Fruit fly (Drosophila melanogaster) whole organism, embryonic: ENCODE results near the gene Spn88Eb.

Source experiments
- Abd-B ChIP-seq: fragments of 200-800 bp; sonication (Bioruptor generic); optimal IDR thresholded peaks from 2 replicates; lab custom pipeline; 2018; ENCODE audit warnings: missing biosample characterization, mild to moderate bottlenecking, missing genetic modification characterization, moderate library complexity
- Bgb ChIP-seq: fragments of 200-800 bp; sonication (Bioruptor generic); IDR thresholded peaks from 2 replicates; pipeline ENCODE4 v1.3.6; 2022; ENCODE audit warnings: missing biosample characterization, missing genetic modification characterization; ENCODE audit not compliant: partially characterized antibody
- CG10209 ChIP-seq: fragments of 200-800 bp; sonication (Bioruptor generic); optimal IDR thresholded peaks from 3 replicates; lab custom pipeline; 2017; ENCODE audit warnings: missing biosample characterization, mild to moderate bottlenecking, missing genetic modification characterization, missing genetic modification reagents
- CG10654 ChIP-seq: fragments of 200-800 bp; sonication (Bioruptor generic); optimal IDR thresholded peaks from 2 replicates; lab custom pipeline; 2016; ENCODE audit warnings: missing biosample characterization, missing genetic modification characterization
- CG13287 ChIP-seq: fragments of 200-800 bp; sonication (Bioruptor generic); IDR thresholded peaks from 2 replicates; pipeline ENCODE4 v1.3.6; 2022; ENCODE audit warnings: missing biosample characterization, missing genetic modification characterization; ENCODE audit not compliant: partially characterized antibody
- CG13894 ChIP-seq: fragments of 200-800 bp; sonication (Bioruptor generic); optimal IDR thresholded peaks from 3 replicates; lab custom pipeline; 2018; ENCODE audit warnings: missing biosample characterization, mild to moderate bottlenecking, missing genetic modification characterization, moderate library complexity
- CG14441 ChIP-seq: fragments of 200-800 bp; sonication (Bioruptor generic); IDR thresholded peaks from 2 replicates; pipeline ENCODE4 v1.3.6; 2022; ENCODE audit warnings: missing biosample characterization, missing genetic modification characterization
- CG1603 ChIP-seq: fragments of 200-800 bp; sonication (Bioruptor generic); optimal IDR thresholded peaks from 2 replicates; lab custom pipeline; 2019; ENCODE audit warnings: missing biosample characterization, mild to moderate bottlenecking, missing genetic modification characterization, moderate library complexity
- CG16813 ChIP-seq: fragments of 200-800 bp; sonication (Bioruptor generic); IDR thresholded peaks from 3 replicates; pipeline ENCODE4 v1.3.6; 2022; ENCODE audit warnings: missing biosample characterization, missing genetic modification characterization; ENCODE audit not compliant: partially characterized antibody
- CG17385 ChIP-seq: fragments of 200-800 bp; sonication (Bioruptor generic); optimal IDR thresholded peaks from 3 replicates; lab custom pipeline; 2018; ENCODE audit warnings: missing biosample characterization, mild to moderate bottlenecking, missing genetic modification characterization
- CG17802 ChIP-seq: fragments of 200-800 bp; sonication (Bioruptor generic); optimal IDR thresholded peaks from 2 replicates; lab custom pipeline; 2018; ENCODE audit warnings: missing biosample characterization, mild to moderate bottlenecking, missing genetic modification characterization, moderate library complexity
- CG18619 ChIP-seq: fragments of 200-800 bp; sonication (Bioruptor generic); optimal IDR thresholded peaks from 3 replicates; lab custom pipeline; 2017; ENCODE audit warnings: missing biosample characterization, mild to moderate bottlenecking, missing genetic modification characterization
- CG30403 ChIP-seq: fragments of 200-800 bp; sonication (Bioruptor generic); optimal IDR thresholded peaks from 3 replicates; lab custom pipeline; 2016; ENCODE audit warnings: missing biosample characterization, missing genetic modification characterization
- CG3726 ChIP-seq: fragments of 200-800 bp; sonication (Bioruptor generic); IDR thresholded peaks from 3 replicates; pipeline ENCODE4, ENCODE4 v1.3.6; 2022; ENCODE audit warnings: missing biosample characterization, missing genetic modification characterization
- CG4328 ChIP-seq: fragments of 200-800 bp; sonication (Bioruptor generic); optimal IDR thresholded peaks from 3 replicates; lab custom pipeline; 2017; ENCODE audit warnings: missing biosample characterization, missing genetic modification reagents, missing genetic modification characterization
- CG4730 ChIP-seq: fragments of 200-800 bp; sonication (Bioruptor generic); IDR thresholded peaks from 2 replicates; pipeline ENCODE4 v1.3.6; 2022; ENCODE audit warnings: missing biosample characterization, missing genetic modification characterization
- CG4854 ChIP-seq: fragments of 200-800 bp; sonication (Bioruptor generic); optimal IDR thresholded peaks from 2 replicates; lab custom pipeline; 2016; ENCODE audit warnings: missing biosample characterization, missing genetic modification characterization, inconsistent platforms
- CG6272 ChIP-seq: fragments of 200-800 bp; sonication (Bioruptor generic); IDR thresholded peaks from 2 replicates; pipeline ENCODE4 v1.3.6; 2022; ENCODE audit warnings: missing biosample characterization, missing genetic modification characterization
- CG6813 ChIP-seq: fragments of 200-800 bp; sonication (Bioruptor generic); optimal IDR thresholded peaks from 2 replicates; lab custom pipeline; 2017; ENCODE audit warnings: missing biosample characterization, missing genetic modification characterization, mild to moderate bottlenecking, moderate library complexity, missing genetic modification reagents
- CG7987 ChIP-seq: fragments of 200-800 bp; sonication (Bioruptor generic); optimal IDR thresholded peaks from 2 replicates; lab custom pipeline; 2018; ENCODE audit warnings: missing biosample characterization, mild to moderate bottlenecking, missing genetic modification characterization, moderate library complexity
- CG8290 ChIP-seq, 3 experiments: fragments of 200-800 bp; sonication (Bioruptor generic); optimal IDR thresholded peaks; 2 replicates each; lab custom pipeline; 2016 to 2019; ENCODE audit warnings: missing biosample characterization in 3 of 3, missing genetic modification characterization in 3 of 3, mild to moderate bottlenecking in 2 of 3, moderate library complexity in 1 of 3
- CG8924 ChIP-seq: fragments of 200-800 bp; optimal IDR thresholded peaks from 3 replicates; lab custom pipeline; 2019; ENCODE audit warnings: missing biosample characterization, mild to moderate bottlenecking, missing genetic modification characterization, moderate library complexity
- HmgZ ChIP-seq: fragments of 200-800 bp; sonication (Bioruptor generic); optimal IDR thresholded peaks from 2 replicates; lab custom pipeline; 2018; ENCODE audit warnings: missing biosample characterization, mild to moderate bottlenecking, missing genetic modification characterization
- Hmr ChIP-seq: fragments of 200-800 bp; sonication (Bioruptor generic); optimal IDR thresholded peaks from 3 replicates; lab custom pipeline; 2017; ENCODE audit warnings: mild to moderate bottlenecking, missing biosample characterization, missing genetic modification reagents, missing genetic modification characterization
- MTF-1 ChIP-seq: fragments of 200-800 bp; sonication (Bioruptor generic); optimal IDR thresholded peaks from 2 replicates; lab custom pipeline; 2018; ENCODE audit warnings: missing biosample characterization, mild to moderate bottlenecking, missing genetic modification characterization, borderline replicate concordance
- Mad ChIP-seq: fragments of 200-800 bp; sonication (Bioruptor generic); optimal IDR thresholded peaks from 2 replicates; lab custom pipeline; 2016; ENCODE audit warnings: missing biosample characterization, missing genetic modification characterization
- NC2α ChIP-seq: fragments of 200-800 bp; sonication (Bioruptor generic); optimal IDR thresholded peaks from 2 replicates; lab custom pipeline; 2016; ENCODE audit warnings: missing biosample characterization, missing genetic modification characterization
- bsh ChIP-seq, 2 experiments: fragments of 200-800 bp; sonication (Bioruptor generic); optimal IDR thresholded peaks; 2 replicates each; lab custom pipeline; 2017 to 2018; ENCODE audit warnings: mild to moderate bottlenecking in 2 of 2, missing biosample characterization in 2 of 2, missing genetic modification characterization in 2 of 2, moderate library complexity in 1 of 2
- cato ChIP-seq: fragments of 200-800 bp; sonication (Bioruptor generic); optimal IDR thresholded peaks from 2 replicates; lab custom pipeline; 2016; ENCODE audit warnings: missing biosample characterization, missing genetic modification characterization, borderline replicate concordance
- chm ChIP-seq: fragments of 200-800 bp; sonication (Bioruptor generic); IDR thresholded peaks from 2 replicates; pipeline ENCODE4 v1.3.6; 2022; ENCODE audit warnings: missing biosample characterization, missing genetic modification characterization
- ci ChIP-seq: fragments of 200-800 bp; sonication (Bioruptor generic); IDR thresholded peaks from 3 replicates; pipeline ENCODE4 v1.3.6; 2022; ENCODE audit warnings: missing biosample characterization, missing genetic modification characterization
- corto ChIP-seq: fragments of 200-800 bp; sonication (Bioruptor generic); optimal IDR thresholded peaks from 2 replicates; lab custom pipeline; 2016; ENCODE audit warnings: missing biosample characterization, mild to moderate bottlenecking, missing genetic modification characterization, moderate library complexity
- danr ChIP-seq: fragments of 200-800 bp; sonication (Bioruptor generic); IDR thresholded peaks from 2 replicates; pipeline ENCODE4 v1.3.6; 2022; ENCODE audit warnings: missing biosample characterization, missing genetic modification characterization
- dati ChIP-seq: fragments of 200-800 bp; sonication (Bioruptor generic); IDR thresholded peaks from 2 replicates; pipeline ENCODE4 v1.3.6; 2022; ENCODE audit warnings: missing biosample characterization, missing genetic modification characterization
- dmrt11E ChIP-seq: fragments of 200-800 bp; sonication (Bioruptor generic); optimal IDR thresholded peaks from 3 replicates; lab custom pipeline; 2018; ENCODE audit warnings: missing biosample characterization, mild to moderate bottlenecking, missing genetic modification characterization, moderate library complexity
- ems ChIP-seq: fragments of 200-800 bp; sonication (Bioruptor generic); optimal IDR thresholded peaks from 3 replicates; lab custom pipeline; 2016; ENCODE audit warnings: missing biosample characterization, missing genetic modification characterization
- eve ChIP-seq, 2 experiments: fragments of >200 bp; optimal IDR thresholded peaks; 2 replicates each; lab custom pipeline; 2017; ENCODE audit warnings: missing biosample characterization in 2 of 2, missing genetic modification characterization in 2 of 2
- fd3F ChIP-seq: fragments of 200-800 bp; sonication (Bioruptor generic); optimal IDR thresholded peaks from 2 replicates; lab custom pipeline; 2018; ENCODE audit warnings: missing biosample characterization, mild to moderate bottlenecking, missing genetic modification characterization, moderate library complexity
- grau ChIP-seq: fragments of 200-800 bp; optimal IDR thresholded peaks from 3 replicates; lab custom pipeline; 2019; ENCODE audit warnings: missing biosample characterization, mild to moderate bottlenecking, missing genetic modification characterization, moderate library complexity
- mirr ChIP-seq: fragments of 200-800 bp; sonication (Bioruptor generic); optimal IDR thresholded peaks from 3 replicates; lab custom pipeline; 2018; ENCODE audit warnings: missing biosample characterization, mild to moderate bottlenecking, missing genetic modification characterization
- otp ChIP-seq: fragments of 200-800 bp; sonication (Bioruptor generic); IDR thresholded peaks from 3 replicates; pipeline ENCODE4, ENCODE4 v1.3.6; 2022; ENCODE audit warnings: missing biosample characterization, missing genetic modification characterization
- pum ChIP-seq: fragments of 200-800 bp; sonication (Bioruptor generic); optimal IDR thresholded peaks from 2 replicates; lab custom pipeline; 2016; ENCODE audit warnings: missing biosample characterization, missing genetic modification characterization
- rib ChIP-seq: fragments of 200-800 bp; sonication (Bioruptor generic); IDR thresholded peaks from 2 replicates; pipeline ENCODE4 v1.3.6; 2022; ENCODE audit warnings: missing biosample characterization, missing genetic modification characterization
- sc ChIP-seq, 3 experiments: fragments of >200 bp in 2 of 3; fragments of 200-800 bp in 1 of 3; sonication (Bioruptor generic) in 1 of 3; optimal IDR thresholded peaks; 2 replicates in 2 of 3; 3 replicates in 1 of 3; lab custom pipeline; 2017; ENCODE audit warnings: mild to moderate bottlenecking in 1 of 3, missing biosample characterization in 1 of 3, missing genetic modification characterization in 1 of 3, missing genetic modification reagents in 1 of 3
- slou ChIP-seq: fragments of 200-800 bp; sonication (Bioruptor generic); optimal IDR thresholded peaks from 3 replicates; lab custom pipeline; 2016; ENCODE audit warnings: missing biosample characterization, missing genetic modification characterization
- ttk ChIP-seq: fragments of 200-800 bp; sonication (Bioruptor generic); IDR thresholded peaks from 2 replicates; pipeline ENCODE4 v2.1.2; 2022; ENCODE audit warnings: missing biosample characterization, missing genetic modification characterization

The Spn88Eb gene

dm6 chr3R:15196134-15197034 lies 12.2 kb downstream of the Spn88Eb start, which contains the start of the genes Kpc1 and CG42542 (continued):
- peak; percentile 60 for TF ChIP-seq MTF-1 (GFP tag; lab: Kevin White, UChicago)
- TF ChIP-seq Abd-B (GFP tag; lab: Kevin White, UChicago) = no peak
- peak; percentile 23 for TF ChIP-seq CG17385 (GFP tag; lab: Kevin White, UChicago)
- peak; percentile 89 for TF ChIP-seq CG30403 (GFP tag; lab: Kevin White, UChicago)
- peak; percentile 54 for TF ChIP-seq CG7987
- peak; percentile 82 for TF ChIP-seq Hmr (GFP tag; lab: Kevin White, UChicago)
- no peak for TF ChIP-seq eve (GFP tag; optimal IDR thresholded peaks at IDR 0.05; lab: Kevin White, UChicago)
- no peak for TF ChIP-seq CG13894 (tag; lab: Kevin White, UChicago)
- TF ChIP-seq otp (GFP tag; lab: Robert Waterston, UW) = peak; percentile 67; the same call in 1 of the 3 replicates
- TF ChIP-seq CG10654 (GFP tag; lab: Kevin White, UChicago) = peak; percentile 70
- peak; percentile 93 for TF ChIP-seq CG13287 (GFP tag; lab: Robert Waterston, UW)
- peak; percentile 44 for TF ChIP-seq CG8924
- TF ChIP-seq CG18619 = peak; percentile 60
- TF ChIP-seq fd3F (GFP tag; lab: Kevin White, UChicago) = peak; percentile 29
- TF ChIP-seq bsh (GFP tag; optimal IDR thresholded peaks at IDR 0.05; lab: Kevin White, UChicago) = peak in 1 of 2 experiments; percentile 60
- peak; percentile 39; the same call in 1 of the 2 replicates for TF ChIP-seq danr (GFP tag; lab: Robert Waterston, UW)
- no peak for TF ChIP-seq CG3726 (GFP tag; lab: Robert Waterston, UW)
- TF ChIP-seq slou (GFP tag; lab: Kevin White, UChicago) = peak; percentile 53
- no peak for TF ChIP-seq rib (GFP tag; lab: Robert Waterston, UW)
- TF ChIP-seq grau = peak; percentile 72
- no peak for TF ChIP-seq CG4854 (GFP tag; lab: Kevin White, UChicago)
- peak; percentile 80 for TF ChIP-seq ems (GFP tag; lab: Kevin White, UChicago)
- TF ChIP-seq ci (GFP tag; lab: Robert Waterston, UW) = peak; percentile 74
- no peak for TF ChIP-seq CG6272 (GFP tag; lab: Robert Waterston, UW)
- peak; percentile 29 for TF ChIP-seq mirr (GFP tag; lab: Kevin White, UChicago)
- peak; percentile 50 for TF ChIP-seq CG4328 (GFP tag; lab: Kevin White, UChicago)
- peak; percentile 84 for TF ChIP-seq Bgb (GFP tag; lab: Robert Waterston, UW)
- TF ChIP-seq dmrt11E = peak; percentile 75
- peak; percentile 35 for TF ChIP-seq CG17802 (tag; lab: Kevin White, UChicago)
- TF ChIP-seq CG10209 = peak; percentile 66
- peak; percentile 64; the same call in 1 of the 2 replicates for TF ChIP-seq chm (GFP tag; lab: Robert Waterston, UW)
- TF ChIP-seq ttk = peak; percentile 46; the same call in 1 of the 2 replicates
- peak; percentile 50 for TF ChIP-seq pum
- TF ChIP-seq CG16813 (GFP tag; lab: Robert Waterston, UW) = peak; percentile 92
- peak; percentile 19 for TF ChIP-seq CG6813 (GFP tag; lab: Kevin White, UChicago)
- TF ChIP-seq sc (optimal IDR thresholded peaks at IDR 0.05; lab: Kevin White, UChicago) = no peak
- peak; percentile 53 for TF ChIP-seq sc (GFP tag; optimal IDR thresholded peaks at IDR 0.05; lab: Kevin White, UChicago)
- TF ChIP-seq CG8290 (GFP tag; optimal IDR thresholded peaks at IDR 0.05; lab: Kevin White, UChicago) = peak; percentile 43
- TF ChIP-seq CG8290 (tag; optimal IDR thresholded peaks at IDR 0.05; lab: Kevin White, UChicago) = peak; percentile 18 to 92
- TF ChIP-seq CG1603 (tag; lab: Kevin White, UChicago) = peak; percentile 70
- peak; percentile 45; the same call in 1 of the 2 replicates for TF ChIP-seq CG4730 (GFP tag; lab: Robert Waterston, UW)
- peak; percentile 74 for TF ChIP-seq cato (GFP tag; lab: Kevin White, UChicago)
- no peak for TF ChIP-seq dati (GFP tag; lab: Robert Waterston, UW)
- TF ChIP-seq HmgZ = peak; percentile 84
- peak; percentile 35 for TF ChIP-seq corto
- TF ChIP-seq NC2α (GFP tag; lab: Kevin White, UChicago) = peak; percentile 19
- TF ChIP-seq Mad (GFP tag; lab: Kevin White, UChicago) = peak; percentile 66
- TF ChIP-seq CG14441 (GFP tag; lab: Robert Waterston, UW) = peak; percentile 54; the same call in 1 of the 2 replicates
